Worm (Caenorhabditis elegans) whole organism, L2 larva: ENCODE results near the gene srsx-24.

Experiments used
- elt-1 ChIP-seq: fragments of 150-350 bp; optimal IDR thresholded peaks from 2 replicates; lab custom pipeline; 2014; ENCODE audit warnings: missing biosample characterization, missing genetic modification characterization
- elt-3 ChIP-seq: sonication (generic microtip); optimal IDR thresholded peaks from 2 replicates; lab custom pipeline; 2017; ENCODE audit warnings: missing biosample characterization, missing genetic modification characterization
- lsy-2 ChIP-seq, 2 experiments: fragments of 150-350 bp in 1 of 2; sonication (generic microtip) in 1 of 2; optimal IDR thresholded peaks; 2 replicates each; lab custom pipeline; 2014 to 2017; ENCODE audit warnings: missing biosample characterization in 2 of 2, missing genetic modification characterization in 2 of 2
- mdl-1 ChIP-seq, 2 experiments: fragments of 150-350 bp in 1 of 2; sonication (generic microtip) in 1 of 2; optimal IDR thresholded peaks; 2 replicates each; lab custom pipeline; 2017; ENCODE audit warnings: missing biosample characterization in 2 of 2, missing genetic modification characterization in 2 of 2
- nhr-12 ChIP-seq: fragments of 150-350 bp; optimal IDR thresholded peaks from 2 replicates; lab custom pipeline; 2014; ENCODE audit warnings: missing biosample characterization, missing genetic modification characterization
- nhr-25 ChIP-seq: fragments of 150-350 bp; sonication (generic microtip); optimal IDR thresholded peaks from 3 replicates; lab custom pipeline; 2014; ENCODE audit warnings: missing biosample characterization, missing genetic modification characterization
- unc-39 ChIP-seq: fragments of 150-350 bp; optimal IDR thresholded peaks from 2 replicates; lab custom pipeline; 2014; ENCODE audit warnings: missing biosample characterization, missing genetic modification characterization
- unc-55 ChIP-seq: fragments of 150-350 bp; sonication (generic microtip); optimal IDR thresholded peaks from 3 replicates; lab custom pipeline; 2014; ENCODE audit warnings: missing biosample characterization, missing genetic modification reagents, missing genetic modification characterization

ce11 chrV:7411695-7412094 lies 32.4 kb upstream of the srsx-24 start, which contains the start of gene str-41:
- no peak for TF ChIP-seq unc-39 (tag; lab: Kevin White, UChicago)
- no peak for TF ChIP-seq lsy-2 (tag; optimal IDR thresholded peaks at IDR 0.05; lab: Kevin White, UChicago)
- no peak for TF ChIP-seq elt-3 (tag; lab: Kevin White, UChicago)
- TF ChIP-seq mdl-1 (tag; optimal IDR thresholded peaks at IDR 0.05; lab: Kevin White, UChicago): no peak
- TF ChIP-seq elt-1 (tag; lab: Kevin White, UChicago): no peak
- no peak for TF ChIP-seq unc-55 (GFP tag; lab: Kevin White, UChicago)
- TF ChIP-seq nhr-12 (tag; lab: Kevin White, UChicago): no peak
- TF ChIP-seq nhr-25 (tag; lab: Kevin White, UChicago): no peak
